Worm (Caenorhabditis elegans) whole organism, young adult: Measurements from ENCODE around the gene F23H11.5.
A peak's percentile ranks its signal among the peaks of the same experiment; 100 is the strongest.

ENCODE experiments used
- F23B12.7 ChIP-seq: sonication (generic microtip); optimal IDR thresholded peaks from 2 replicates; lab custom pipeline; 2017; ENCODE audit warnings: missing genetic modification characterization, mild to moderate bottlenecking, missing compliant biosample characterization, antibody characterized with exemption, moderate library complexity; ENCODE audit not compliant: insufficient read depth
- F33H1.4 ChIP-seq: fragments of 200-800 bp; sonication (Bioruptor generic); IDR thresholded peaks from 2 replicates; pipeline ENCODE4 v1.3.6; 2022; ENCODE audit warnings: missing genetic modification reagents, missing genetic modification characterization, missing compliant biosample characterization
- F39B2.1 ChIP-seq: fragments of 200-800 bp; sonication (Bioruptor generic); IDR thresholded peaks from 2 replicates; pipeline ENCODE4 v1.3.6; 2022; ENCODE audit warnings: missing genetic modification reagents, missing genetic modification characterization, missing compliant biosample characterization
- F49E8.2 ChIP-seq: sonication (generic microtip); optimal IDR thresholded peaks from 3 replicates; lab custom pipeline; 2017; ENCODE audit warnings: missing genetic modification characterization, mild to moderate bottlenecking, missing compliant biosample characterization, antibody characterized with exemption, moderate library complexity; ENCODE audit not compliant: insufficient read depth
- F57A8.1 ChIP-seq: fragments of 200-800 bp; sonication (Bioruptor generic); optimal IDR thresholded peaks from 2 replicates; lab custom pipeline; 2018; ENCODE audit warnings: mild to moderate bottlenecking, missing genetic modification characterization, moderate library complexity, missing compliant biosample characterization
- K11D2.4 ChIP-seq: fragments of 200-800 bp; sonication (Bioruptor generic); IDR thresholded peaks from 2 replicates; pipeline ENCODE4 v1.3.6; 2022; ENCODE audit warnings: missing genetic modification reagents, missing genetic modification characterization, missing compliant biosample characterization
- T07F8.4 ChIP-seq: sonication (generic microtip); optimal IDR thresholded peaks from 2 replicates; lab custom pipeline; 2016; ENCODE audit warnings: mild to moderate bottlenecking, missing genetic modification characterization, moderate library complexity, missing compliant biosample characterization
- Y67H2A.10 ChIP-seq: fragments of 200-800 bp; sonication (Bioruptor generic); conservative IDR thresholded peaks from 2 replicates; pipeline ENCODE4 v1.3.6; 2022; ENCODE audit warnings: missing genetic modification reagents, missing genetic modification characterization, missing compliant biosample characterization
- Y79H2A.3 ChIP-seq: fragments of 200-800 bp; sonication (Bioruptor generic); conservative IDR thresholded peaks from 2 replicates; pipeline ENCODE4 v1.3.6; 2022; ENCODE audit warnings: missing genetic modification reagents, missing genetic modification characterization, missing compliant biosample characterization
- ZK185.1 ChIP-seq: sonication (generic microtip); optimal IDR thresholded peaks from 2 replicates; lab custom pipeline; 2016; ENCODE audit warnings: mild to moderate bottlenecking, missing genetic modification characterization, missing compliant biosample characterization; ENCODE audit not compliant: poor library complexity, severe bottlenecking
- akir-1 ChIP-seq: fragments of 200-800 bp; sonication (Bioruptor generic); optimal IDR thresholded peaks from 2 replicates; lab custom pipeline; 2018; ENCODE audit warnings: mild to moderate bottlenecking, missing genetic modification characterization, moderate library complexity, missing compliant biosample characterization
- ama-1 ChIP-seq, 3 experiments: fragments of 150-350 bp in 1 of 3; sonication (generic microtip) in 2 of 3; optimal IDR thresholded peaks; 2 replicates each; lab custom pipeline; 2014 to 2018; ENCODE audit warnings: missing biosample characterization in 2 of 3, missing genetic modification characterization in 2 of 3, missing genetic modification reagents in 2 of 3
- aptf-3 ChIP-seq: fragments of 200-800 bp; sonication (Bioruptor generic); IDR thresholded peaks from 2 replicates; pipeline ENCODE4 v1.3.6; 2022; ENCODE audit warnings: missing genetic modification characterization, missing compliant biosample characterization
- atf-7 ChIP-seq: sonication (generic microtip); optimal IDR thresholded peaks from 2 replicates; lab custom pipeline; 2017; ENCODE audit warnings: mild to moderate bottlenecking, missing genetic modification characterization, missing compliant biosample characterization
- attf-3 ChIP-seq: fragments of 200-800 bp; sonication (Bioruptor generic); conservative IDR thresholded peaks from 2 replicates; pipeline ENCODE4 v1.3.6; 2022; ENCODE audit warnings: missing genetic modification reagents, missing genetic modification characterization, missing compliant biosample characterization
- bed-1 ChIP-seq: fragments of 200-800 bp; sonication (Bioruptor generic); IDR thresholded peaks from 2 replicates; pipeline ENCODE4 v1.3.6; 2022; ENCODE audit warnings: missing genetic modification reagents, missing genetic modification characterization, missing compliant biosample characterization
- ccch-3 ChIP-seq: fragments of 200-800 bp; sonication (Bioruptor generic); optimal IDR thresholded peaks from 2 replicates; lab custom pipeline; 2018; ENCODE audit warnings: mild to moderate bottlenecking, missing genetic modification characterization, missing compliant biosample characterization
- cebp-1 ChIP-seq, 2 experiments: fragments of 200-800 bp in 1 of 2; sonication (Bioruptor generic) in 1 of 2; sonication (generic microtip) in 1 of 2; IDR thresholded peaks in 1 of 2; optimal IDR thresholded peaks in 1 of 2; 2 replicates each; pipeline versions ENCODE4 v1.3.6 to Lab custom; 2017 to 2022; ENCODE audit warnings: missing compliant biosample characterization in 2 of 2, missing genetic modification characterization in 2 of 2, mild to moderate bottlenecking in 1 of 2, missing genetic modification reagents in 1 of 2, moderate library complexity in 1 of 2
- ceh-79 ChIP-seq: sonication (generic microtip); optimal IDR thresholded peaks from 2 replicates; lab custom pipeline; 2017; ENCODE audit warnings: mild to moderate bottlenecking, missing genetic modification characterization, missing compliant biosample characterization
- ceh-91 ChIP-seq: fragments of 200-800 bp; sonication (Bioruptor generic); IDR thresholded peaks from 2 replicates; pipeline ENCODE4 v1.3.6; 2022; ENCODE audit warnings: missing genetic modification reagents, missing genetic modification characterization, missing compliant biosample characterization
- chd-7 ChIP-seq: sonication (generic microtip); optimal IDR thresholded peaks from 2 replicates; lab custom pipeline; 2016; ENCODE audit warnings: mild to moderate bottlenecking, missing genetic modification characterization, moderate library complexity, missing compliant biosample characterization
- dox-1 ChIP-seq: fragments of 200-800 bp; sonication (Bioruptor generic); IDR thresholded peaks from 2 replicates; pipeline ENCODE4 v1.3.6; 2022; ENCODE audit warnings: missing genetic modification reagents, missing genetic modification characterization, missing compliant biosample characterization
- efl-1 ChIP-seq: fragments of 150-350 bp; optimal IDR thresholded peaks from 2 replicates; lab custom pipeline; 2014; ENCODE audit warnings: missing biosample characterization, missing genetic modification reagents, missing genetic modification characterization
- egl-44 ChIP-seq: fragments of 200-800 bp; sonication (Bioruptor generic); IDR thresholded peaks from 2 replicates; pipeline ENCODE4 v1.3.6; 2022; ENCODE audit warnings: missing genetic modification reagents, missing genetic modification characterization, missing compliant biosample characterization
- egrh-3 ChIP-seq: fragments of 200-800 bp; sonication (Bioruptor generic); IDR thresholded peaks from 2 replicates; pipeline ENCODE4 v1.3.6; 2022; ENCODE audit warnings: missing genetic modification reagents, missing genetic modification characterization, missing compliant biosample characterization
- ets-4 ChIP-seq: fragments of 200-800 bp; sonication (Bioruptor generic); optimal IDR thresholded peaks from 2 replicates; lab custom pipeline; 2018; ENCODE audit warnings: mild to moderate bottlenecking, missing genetic modification characterization, missing compliant biosample characterization
- him-1 ChIP-seq: sonication (generic microtip); optimal IDR thresholded peaks from 2 replicates; lab custom pipeline; 2016; ENCODE audit warnings: missing genotype, missing genetic modification reagents, missing genetic modification characterization, missing compliant biosample characterization
- hmg-1.2 ChIP-seq: fragments of 200-800 bp; sonication (Bioruptor generic); IDR thresholded peaks from 2 replicates; pipeline ENCODE4 v1.3.6; 2022; ENCODE audit warnings: missing genetic modification reagents, missing genetic modification characterization, missing compliant biosample characterization
- hmg-20 ChIP-seq: fragments of 200-800 bp; sonication (Bioruptor generic); IDR thresholded peaks from 2 replicates; pipeline ENCODE4 v1.3.6; 2022; ENCODE audit warnings: missing genetic modification reagents, missing genetic modification characterization, missing compliant biosample characterization
- hsf-1 ChIP-seq: fragments of 200-800 bp; sonication (Bioruptor generic); IDR thresholded peaks from 2 replicates; pipeline ENCODE4 v1.3.6; 2022; ENCODE audit warnings: missing genetic modification reagents, missing genetic modification characterization, missing compliant biosample characterization
- lin-35 ChIP-seq, 3 experiments: fragments of 150-350 bp in 2 of 3; sonication (generic microtip) in 1 of 3; optimal IDR thresholded peaks; 2 replicates each; lab custom pipeline; 2014 to 2018; ENCODE audit warnings: missing biosample characterization in 3 of 3, missing genetic modification characterization in 3 of 3, missing genetic modification reagents in 3 of 3
- lin-40 ChIP-seq: sonication (generic microtip); optimal IDR thresholded peaks from 2 replicates; lab custom pipeline; 2016; ENCODE audit warnings: missing genetic modification characterization, mild to moderate bottlenecking, missing compliant biosample characterization, missing genotype, missing genetic modification reagents
- madf-10 ChIP-seq: sonication (generic microtip); optimal IDR thresholded peaks from 2 replicates; lab custom pipeline; 2016; ENCODE audit warnings: mild to moderate bottlenecking, missing genetic modification characterization, missing compliant biosample characterization
- madf-6 ChIP-seq: fragments of 200-800 bp; sonication (Bioruptor generic); IDR thresholded peaks from 2 replicates; pipeline ENCODE4 v1.3.6; 2022; ENCODE audit warnings: missing genetic modification reagents, missing genetic modification characterization, missing compliant biosample characterization
- mcd-1 ChIP-seq: fragments of 200-800 bp; sonication (Bioruptor generic); IDR thresholded peaks from 2 replicates; pipeline ENCODE4 v1.3.6; 2022; ENCODE audit warnings: missing genetic modification reagents, missing genetic modification characterization, missing compliant biosample characterization
- mxl-1 ChIP-seq: sonication (generic microtip); optimal IDR thresholded peaks from 2 replicates; lab custom pipeline; 2016; ENCODE audit warnings: missing genetic modification characterization, missing compliant biosample characterization
- nfya-2 ChIP-seq: fragments of 200-800 bp; sonication (Bioruptor generic); IDR thresholded peaks from 2 replicates; pipeline ENCODE4 v1.3.6; 2022; ENCODE audit warnings: missing genetic modification reagents, missing genetic modification characterization, missing compliant biosample characterization
- nhr-179 ChIP-seq: sonication (generic microtip); optimal IDR thresholded peaks from 2 replicates; lab custom pipeline; 2016; ENCODE audit warnings: mild to moderate bottlenecking, missing genetic modification characterization, missing compliant biosample characterization
- pbrm-1 ChIP-seq: fragments of 200-800 bp; sonication (Bioruptor generic); IDR thresholded peaks from 2 replicates; pipeline ENCODE4 v1.3.6; 2022; ENCODE audit warnings: missing genetic modification reagents, missing genetic modification characterization, missing compliant biosample characterization
- pha-4 ChIP-seq: fragments of 150-350 bp; sonication (generic microtip); optimal IDR thresholded peaks from 2 replicates; lab custom pipeline; 2014; ENCODE audit warnings: missing biosample characterization, missing genetic modification reagents, missing genetic modification characterization
- rec-8 ChIP-seq, 2 experiments: sonication (generic microtip); optimal IDR thresholded peaks; 2 replicates each; lab custom pipeline; 2016; ENCODE audit warnings: mild to moderate bottlenecking in 2 of 2, missing genetic modification characterization in 2 of 2, missing genetic modification reagents in 2 of 2, missing genotype in 2 of 2, missing biosample characterization in 1 of 2, missing compliant biosample characterization in 1 of 2, moderate library complexity in 1 of 2
- repo-1 ChIP-seq: sonication (generic microtip); optimal IDR thresholded peaks from 2 replicates; lab custom pipeline; 2017; ENCODE audit warnings: mild to moderate bottlenecking, missing genetic modification characterization, missing compliant biosample characterization
- sea-2 ChIP-seq: fragments of 200-800 bp; sonication (Bioruptor generic); IDR thresholded peaks from 2 replicates; pipeline ENCODE4 v1.3.6; 2022; ENCODE audit warnings: missing genetic modification characterization, missing compliant biosample characterization
- snpc-3.4 ChIP-seq: sonication (generic microtip); optimal IDR thresholded peaks from 2 replicates; lab custom pipeline; 2017; ENCODE audit warnings: missing genetic modification characterization, mild to moderate bottlenecking, missing compliant biosample characterization, antibody characterized with exemption, moderate library complexity, missing genotype, missing genetic modification reagents
- tlf-1 ChIP-seq: fragments of 200-800 bp; sonication (Bioruptor generic); optimal IDR thresholded peaks from 2 replicates; lab custom pipeline; 2018; ENCODE audit warnings: mild to moderate bottlenecking, missing genetic modification characterization, missing compliant biosample characterization
- unc-130 ChIP-seq: sonication (generic microtip); optimal IDR thresholded peaks from 2 replicates; lab custom pipeline; 2016; ENCODE audit warnings: missing genetic modification reagents, missing genetic modification characterization, missing compliant biosample characterization
- ztf-28 ChIP-seq: fragments of 200-800 bp; sonication (Bioruptor generic); IDR thresholded peaks from 2 replicates; pipeline ENCODE4 v1.3.6; 2022; ENCODE audit warnings: missing genetic modification reagents, missing genetic modification characterization, missing compliant biosample characterization

F23H11.5 gene

ce11 chrIII:900134-900533, 10.3 kb downstream of the F23H11.5 start (continued):
- TF ChIP-seq snpc-3.4 = no peak
- TF ChIP-seq hmg-20 (GFP tag; lab: Robert Waterston, UW) = no peak
- no peak for TF ChIP-seq atf-7
- TF ChIP-seq tlf-1 (GFP tag; lab: Kevin White, UChicago) = no peak
- TF ChIP-seq Y79H2A.3 (GFP tag; lab: Robert Waterston, UW) = 0 out of 2 replicates have a peak, but pooled peaks have one; percentile 49
- TF ChIP-seq lin-40 = no peak
- no peak for TF ChIP-seq repo-1 (tag; lab: Kevin White, UChicago)
- TF ChIP-seq ets-4 (GFP tag; lab: Kevin White, UChicago) = no peak
- no peak for TF ChIP-seq aptf-3 (GFP tag; lab: Robert Waterston, UW)
- no peak for TF ChIP-seq efl-1
- TF ChIP-seq Y67H2A.10 = no peak
- no peak for TF ChIP-seq mxl-1 (tag; lab: Kevin White, UChicago)
- TF ChIP-seq ccch-3 (GFP tag; lab: Kevin White, UChicago) = no peak
- no peak for TF ChIP-seq akir-1 (GFP tag; lab: Kevin White, UChicago)
- no peak for TF ChIP-seq K11D2.4
- peak; percentile 30; the same call in 1 of the 2 replicates for TF ChIP-seq madf-6
- no peak for TF ChIP-seq attf-3 (GFP tag; lab: Robert Waterston, UW)
- TF ChIP-seq him-1 (tag; lab: Kevin White, UChicago) = peak; percentile 39
- TF ChIP-seq unc-130 (GFP tag; lab: Kevin White, UChicago) = no peak
- TF ChIP-seq F49E8.2 (tag; lab: Kevin White, UChicago) = no peak
- no peak for TF ChIP-seq chd-7 (tag; lab: Kevin White, UChicago)
- TF ChIP-seq egl-44 (GFP tag; lab: Robert Waterston, UW) = no peak
- TF ChIP-seq ZK185.1 = no peak
- no peak for TF ChIP-seq ceh-79
- 0 out of 2 replicates have a peak, but pooled peaks have one; percentile 27 for TF ChIP-seq dox-1 (GFP tag; lab: Robert Waterston, UW)
- no peak for TF ChIP-seq pha-4 (tag; lab: Kevin White, UChicago)
- no peak for TF ChIP-seq hmg-1.2
- no peak for TF ChIP-seq rec-8 (tag; optimal IDR thresholded peaks at IDR 0.05; lab: Kevin White, UChicago)
- no peak for TF ChIP-seq F23B12.7 (tag; lab: Kevin White, UChicago)
- TF ChIP-seq ztf-28 (GFP tag; lab: Robert Waterston, UW) = 0 out of 2 replicates have a peak, but pooled peaks have one; percentile 57
- peak; percentile 45; the same call in 1 of the 2 replicates for TF ChIP-seq hsf-1
- TF ChIP-seq mcd-1 (GFP tag; lab: Robert Waterston, UW) = 0 out of 2 replicates have a peak, but pooled peaks have one; percentile 36
- TF ChIP-seq sea-2 (GFP tag; lab: Robert Waterston, UW) = no peak
- TF ChIP-seq nhr-179 (tag; lab: Kevin White, UChicago) = no peak
- TF ChIP-seq ama-1 (optimal IDR thresholded peaks at IDR 0.05; lab: Kevin White, UChicago) = no peak
- TF ChIP-seq ama-1 (GFP tag; optimal IDR thresholded peaks at IDR 0.05; lab: Kevin White, UChicago) = no peak
- TF ChIP-seq egrh-3 = no peak
- no peak for TF ChIP-seq madf-10 (tag; lab: Kevin White, UChicago)
- TF ChIP-seq F39B2.1 (GFP tag; lab: Robert Waterston, UW) = no peak
- no peak for TF ChIP-seq nfya-2 (GFP tag; lab: Robert Waterston, UW)
- no peak for TF ChIP-seq F33H1.4 (GFP tag; lab: Robert Waterston, UW)
- no peak for TF ChIP-seq T07F8.4
- no peak for TF ChIP-seq F57A8.1 (GFP tag; lab: Kevin White, UChicago)
- 0 out of 2 replicates have a peak, but pooled peaks have one; percentile 9 for TF ChIP-seq ceh-91 (GFP tag; lab: Robert Waterston, UW)
- TF ChIP-seq bed-1 (GFP tag; lab: Robert Waterston, UW) = no peak
- TF ChIP-seq cebp-1 (GFP tag; IDR thresholded peaks at IDR 0.05; lab: Robert Waterston, UW) = no peak
- TF ChIP-seq cebp-1 (tag; optimal IDR thresholded peaks at IDR 0.05; lab: Kevin White, UChicago) = no peak
- no peak for TF ChIP-seq lin-35 (GFP tag; optimal IDR thresholded peaks at IDR 0.05; lab: Kevin White, UChicago)
- TF ChIP-seq pbrm-1 (GFP tag; lab: Robert Waterston, UW) = no peak
